Fruit fly (Drosophila melanogaster) whole organism, wandering third instar larva: ENCODE measurements around the gene CG33303.

Experiments used
- Dif ChIP-seq: fragments of 200-275, 200-300 bp; sonication (Bioruptor generic); optimal IDR thresholded peaks from 2 replicates; lab custom pipeline; 2018; ENCODE audit warnings: missing biosample characterization, missing genetic modification characterization; ENCODE audit not compliant: partially characterized antibody
- Hnf4 ChIP-seq: fragments of 200-800 bp; sonication (Bioruptor generic); optimal IDR thresholded peaks from 2 replicates; lab custom pipeline; 2016; ENCODE audit warnings: missing biosample characterization, mild to moderate bottlenecking, missing genetic modification characterization
- lola ChIP-seq: fragments of >200 bp; optimal IDR thresholded peaks from 2 replicates; lab custom pipeline; 2017; ENCODE audit warnings: missing biosample characterization, missing genetic modification characterization

dm6 chr2L:10393467-10393866, 17.9 kb upstream of the CG33303 start:
- TF ChIP-seq Hnf4 = no peak
- TF ChIP-seq Dif (GFP tag; lab: Kevin White, UChicago) = no peak
- TF ChIP-seq lola (GFP tag; lab: Kevin White, UChicago) = no peak
